Worm (Caenorhabditis elegans) whole organism, late embryonic: Measurements from ENCODE around the gene F17H10.4.

Experiments
- C08G9.2 ChIP-seq: sonication (generic microtip); optimal IDR thresholded peaks from 2 replicates; lab custom pipeline; 2016; ENCODE audit warnings: mild to moderate bottlenecking, missing genetic modification characterization, moderate library complexity, missing compliant biosample characterization
- C38D4.7 ChIP-seq: fragments of 200-800 bp; sonication (Bioruptor generic); optimal IDR thresholded peaks from 2 replicates; lab custom pipeline; 2018; ENCODE audit warnings: mild to moderate bottlenecking, missing genetic modification characterization, moderate library complexity, missing compliant biosample characterization
- F13H6.1 ChIP-seq: sonication (generic microtip); optimal IDR thresholded peaks from 2 replicates; lab custom pipeline; 2016; ENCODE audit warnings: missing genetic modification characterization, missing compliant biosample characterization
- K09A11.1 ChIP-seq: sonication (generic microtip); optimal IDR thresholded peaks from 2 replicates; lab custom pipeline; 2017; ENCODE audit warnings: antibody characterized with exemption, mild to moderate bottlenecking, missing genetic modification characterization, missing compliant biosample characterization; ENCODE audit not compliant: insufficient read depth
- Y22D7AL.16 ChIP-seq: sonication (generic microtip); optimal IDR thresholded peaks from 2 replicates; lab custom pipeline; 2016; ENCODE audit warnings: missing genetic modification characterization, missing compliant biosample characterization
- ama-1 ChIP-seq: fragments of 150-350 bp; optimal IDR thresholded peaks from 2 replicates; lab custom pipeline; 2014
- ceh-14 ChIP-seq: sonication (generic microtip); optimal IDR thresholded peaks from 2 replicates; lab custom pipeline; 2016; ENCODE audit warnings: missing genotype, missing genetic modification characterization, missing compliant biosample characterization
- ceh-18 ChIP-seq: sonication (generic microtip); optimal IDR thresholded peaks from 2 replicates; lab custom pipeline; 2016; ENCODE audit warnings: missing genetic modification characterization, missing compliant biosample characterization
- ceh-22 ChIP-seq: sonication (generic microtip); optimal IDR thresholded peaks from 2 replicates; lab custom pipeline; 2017; ENCODE audit warnings: missing biosample characterization, missing genetic modification characterization
- ceh-24 ChIP-seq: sonication (generic microtip); optimal IDR thresholded peaks from 2 replicates; lab custom pipeline; 2016; ENCODE audit warnings: mild to moderate bottlenecking, missing genetic modification characterization, missing compliant biosample characterization
- ceh-34 ChIP-seq: sonication (generic microtip); optimal IDR thresholded peaks from 2 replicates; lab custom pipeline; 2016; ENCODE audit warnings: mild to moderate bottlenecking, missing genetic modification characterization, missing compliant biosample characterization
- ceh-45 ChIP-seq: fragments of 200-800 bp; sonication (Bioruptor generic); IDR thresholded peaks from 2 replicates; pipeline ENCODE4 v1.3.6; 2022; ENCODE audit warnings: missing genetic modification reagents, missing genetic modification characterization, missing compliant biosample characterization
- ceh-48 ChIP-seq: sonication (generic microtip); optimal IDR thresholded peaks from 2 replicates; lab custom pipeline; 2016; ENCODE audit warnings: missing genetic modification characterization, inconsistent platforms, missing compliant biosample characterization
- che-1 ChIP-seq: sonication (generic microtip); optimal IDR thresholded peaks from 2 replicates; lab custom pipeline; 2016; ENCODE audit warnings: mild to moderate bottlenecking, missing genetic modification characterization, missing compliant biosample characterization
- dmd-4 ChIP-seq: sonication (generic microtip); optimal IDR thresholded peaks from 2 replicates; lab custom pipeline; 2016; ENCODE audit warnings: borderline replicate concordance, missing genetic modification characterization, missing compliant biosample characterization
- dve-1 ChIP-seq: sonication (generic microtip); optimal IDR thresholded peaks from 2 replicates; lab custom pipeline; 2017; ENCODE audit warnings: antibody characterized with exemption, mild to moderate bottlenecking, missing genetic modification characterization, missing compliant biosample characterization
- elt-2 ChIP-seq: sonication (generic microtip); optimal IDR thresholded peaks from 2 replicates; lab custom pipeline; 2016; ENCODE audit warnings: missing genetic modification reagents, missing genetic modification characterization, missing compliant biosample characterization
- elt-4 ChIP-seq: sonication (generic microtip); optimal IDR thresholded peaks from 2 replicates; lab custom pipeline; 2016; ENCODE audit warnings: missing genetic modification characterization, missing compliant biosample characterization
- eyg-1 ChIP-seq: sonication (generic microtip); optimal IDR thresholded peaks from 2 replicates; lab custom pipeline; 2016; ENCODE audit warnings: missing genotype, missing genetic modification characterization, missing compliant biosample characterization
- hlh-13 ChIP-seq: fragments of 200-800 bp; sonication (Bioruptor generic); optimal IDR thresholded peaks from 2 replicates; lab custom pipeline; 2018; ENCODE audit warnings: mild to moderate bottlenecking, missing genetic modification characterization, missing compliant biosample characterization
- nhr-11 ChIP-seq: fragments of 150-350 bp; optimal IDR thresholded peaks from 2 replicates; lab custom pipeline; 2014; ENCODE audit warnings: missing biosample characterization, missing genetic modification characterization
- npax-4 ChIP-seq: sonication (generic microtip); optimal IDR thresholded peaks from 2 replicates; lab custom pipeline; 2016; ENCODE audit warnings: missing genetic modification characterization, missing compliant biosample characterization
- odd-2 ChIP-seq: sonication (generic microtip); optimal IDR thresholded peaks from 2 replicates; lab custom pipeline; 2017; ENCODE audit warnings: antibody characterized with exemption, mild to moderate bottlenecking, missing genetic modification characterization, missing compliant biosample characterization
- pha-4 ChIP-seq: fragments of 150-350 bp; optimal IDR thresholded peaks from 2 replicates; lab custom pipeline; 2018; ENCODE audit warnings: missing biosample characterization, missing genetic modification reagents, missing genetic modification characterization
- pqm-1 ChIP-seq: sonication (generic microtip); optimal IDR thresholded peaks from 2 replicates; lab custom pipeline; 2016; ENCODE audit warnings: missing genetic modification characterization, missing compliant biosample characterization
- pros-1 ChIP-seq: fragments of 150-350 bp; optimal IDR thresholded peaks from 2 replicates; lab custom pipeline; 2014; ENCODE audit warnings: missing biosample characterization, missing genetic modification reagents, missing genetic modification characterization
- rnt-1 ChIP-seq: sonication (generic microtip); optimal IDR thresholded peaks from 2 replicates; lab custom pipeline; 2016; ENCODE audit warnings: missing genetic modification characterization, missing compliant biosample characterization
- sdc-2 ChIP-seq: sonication (generic microtip); optimal IDR thresholded peaks from 2 replicates; lab custom pipeline; 2016; ENCODE audit warnings: missing genotype, missing genetic modification characterization, missing compliant biosample characterization
- sox-2 ChIP-seq: fragments of 200-800 bp; sonication (Bioruptor generic); IDR thresholded peaks from 2 replicates; pipeline ENCODE4 v1.3.6; 2022; ENCODE audit warnings: missing genetic modification reagents, missing genetic modification characterization, missing compliant biosample characterization
- sox-4 ChIP-seq: sonication (generic microtip); optimal IDR thresholded peaks from 2 replicates; lab custom pipeline; 2017; ENCODE audit warnings: mild to moderate bottlenecking, missing genetic modification characterization, inconsistent platforms, missing compliant biosample characterization
- syd-9 ChIP-seq: sonication (generic microtip); optimal IDR thresholded peaks from 2 replicates; lab custom pipeline; 2016; ENCODE audit warnings: mild to moderate bottlenecking, missing genetic modification characterization, moderate library complexity, missing compliant biosample characterization
- tbx-2 ChIP-seq: sonication (generic microtip); optimal IDR thresholded peaks from 2 replicates; lab custom pipeline; 2016; ENCODE audit warnings: missing genetic modification characterization, missing compliant biosample characterization
- unc-3 ChIP-seq, 2 experiments: fragments of 200-800 bp in 1 of 2; sonication (Bioruptor generic) in 1 of 2; sonication (generic microtip) in 1 of 2; conservative IDR thresholded peaks in 1 of 2; optimal IDR thresholded peaks in 1 of 2; 2 replicates each; pipeline versions ENCODE4 v1.3.6 to Lab custom; 2016 to 2022; ENCODE audit warnings: missing compliant biosample characterization in 2 of 2, missing genetic modification characterization in 2 of 2, missing genetic modification reagents in 1 of 2
- unc-42 ChIP-seq: sonication (generic microtip); optimal IDR thresholded peaks from 2 replicates; lab custom pipeline; 2016; ENCODE audit warnings: missing genotype, missing genetic modification characterization, missing compliant biosample characterization
- unc-86 ChIP-seq: sonication (generic microtip); optimal IDR thresholded peaks from 2 replicates; lab custom pipeline; 2016; ENCODE audit warnings: missing genetic modification characterization, missing compliant biosample characterization
- ztf-16 ChIP-seq: sonication (generic microtip); optimal IDR thresholded peaks from 2 replicates; lab custom pipeline; 2017; ENCODE audit warnings: missing genetic modification characterization, missing compliant biosample characterization

Gene F17H10.4

ce11 chrX:13169133-13169532 is 42.8 kb upstream of the F17H10.4 start (continued):
- TF ChIP-seq tbx-2 (tag; lab: Kevin White, UChicago) (peak; percentile 54), ceh-14 (tag; lab: Kevin White, UChicago) (no peak), ztf-16 (tag; lab: Kevin White, UChicago) (no peak), K09A11.1 (tag; lab: Kevin White, UChicago) (no peak), ceh-24 (tag; lab: Kevin White, UChicago) (no peak), pqm-1 (tag; lab: Kevin White, UChicago) (no peak), ceh-45 (no peak), nhr-11 (tag; lab: Kevin White, UChicago) (no peak), che-1 (tag; lab: Kevin White, UChicago) (no peak), pha-4 (tag; lab: Kevin White, UChicago) (no peak), Y22D7AL.16 (tag; lab: Kevin White, UChicago) (no peak), ceh-34 (peak; percentile 42), elt-4 (tag; lab: Kevin White, UChicago) (no peak), unc-42 (no peak), F13H6.1 (tag; lab: Kevin White, UChicago) (no peak), hlh-13 (GFP tag; lab: Kevin White, UChicago) (no peak)

- TF ChIP-seq dve-1 (tag; lab: Kevin White, UChicago) (peak; percentile 0), dmd-4 (no peak), syd-9 (tag; lab: Kevin White, UChicago) (no peak), sdc-2 (tag; lab: Kevin White, UChicago) (no peak), ztf-16 (tag; lab: Kevin White, UChicago) (no peak), ceh-22 (tag; lab: Kevin White, UChicago) (no peak), elt-2 (tag; lab: Kevin White, UChicago) (peak; percentile 97), sox-2 (GFP tag; lab: Robert Waterston, UW) (no peak), pqm-1 (tag; lab: Kevin White, UChicago) (peak; percentile 14), ceh-34 (no peak), ama-1 (lab: Kevin White, UChicago) (no peak)
These were observed 39.4 kb upstream of the F17H10.4 start for ce11 chrX:13165686-13166085.

DNA sequence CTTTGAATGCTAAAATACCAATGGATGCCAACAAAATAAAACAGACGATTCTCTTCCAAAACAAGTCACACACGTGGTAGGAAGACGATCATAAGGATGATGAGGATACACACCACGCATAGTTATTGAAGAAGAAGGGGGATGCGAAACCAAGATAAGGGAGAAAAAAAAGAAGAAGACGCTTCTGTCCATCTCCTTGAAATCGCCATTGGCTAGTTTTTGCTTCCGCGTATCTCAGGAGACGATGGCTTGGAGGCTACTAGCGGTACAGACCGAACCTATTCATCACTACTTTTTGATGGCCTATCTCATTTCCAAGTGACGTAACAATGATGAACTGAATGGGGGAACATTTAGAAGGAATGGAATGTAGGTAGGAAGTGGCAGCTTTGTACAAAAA is 38.0 kb upstream of the F17H10.4 start:
- TF ChIP-seq hlh-13 (GFP tag; lab: Kevin White, UChicago) = no peak
- no peak for TF ChIP-seq ztf-16 (tag; lab: Kevin White, UChicago)
- no peak for TF ChIP-seq npax-4 (tag; lab: Kevin White, UChicago)
- no peak for TF ChIP-seq C38D4.7
- no peak for TF ChIP-seq ceh-48 (tag; lab: Kevin White, UChicago)
- TF ChIP-seq, all 69 proteins: peak for 0

- TF ChIP-seq che-1 (tag; lab: Kevin White, UChicago) = no peak
- no peak for TF ChIP-seq rnt-1 (tag; lab: Kevin White, UChicago)
- no peak for TF ChIP-seq K09A11.1 (tag; lab: Kevin White, UChicago)
- TF ChIP-seq odd-2 (tag; lab: Kevin White, UChicago) = no peak
- no peak for TF ChIP-seq C38D4.7
- no peak for TF ChIP-seq sox-4 (tag; lab: Kevin White, UChicago)
- no peak for TF ChIP-seq unc-3 (GFP tag; conservative IDR thresholded peaks at IDR 0.05; lab: Robert Waterston, UW)
- TF ChIP-seq unc-3 (tag; optimal IDR thresholded peaks at IDR 0.05; lab: Kevin White, UChicago) = no peak
- no peak for TF ChIP-seq C08G9.2 (tag; lab: Kevin White, UChicago)
- TF ChIP-seq unc-86 (tag; lab: Kevin White, UChicago) = no peak
- no peak for TF ChIP-seq pros-1 (tag; lab: Kevin White, UChicago)
- no peak for TF ChIP-seq eyg-1 (tag; lab: Kevin White, UChicago)
- TF ChIP-seq ceh-18 (tag; lab: Kevin White, UChicago) = no peak
These were observed 36.9 kb upstream of the F17H10.4 start for ce11 chrX:13163185-13163584.
